Worm (Caenorhabditis elegans) whole organism, L4/young adult: ENCODE data around the gene C45H4.18.

ENCODE experiments used
- dao-5 ChIP-seq: sonication (generic microtip); optimal IDR thresholded peaks from 2 replicates; lab custom pipeline; 2016; ENCODE audit warnings: missing genotype, missing genetic modification characterization, moderate library complexity, missing compliant biosample characterization
- him-1 ChIP-seq: sonication (generic microtip); optimal IDR thresholded peaks from 2 replicates; lab custom pipeline; 2016; ENCODE audit warnings: missing genotype, missing genetic modification reagents, missing genetic modification characterization, missing compliant biosample characterization

DNA sequence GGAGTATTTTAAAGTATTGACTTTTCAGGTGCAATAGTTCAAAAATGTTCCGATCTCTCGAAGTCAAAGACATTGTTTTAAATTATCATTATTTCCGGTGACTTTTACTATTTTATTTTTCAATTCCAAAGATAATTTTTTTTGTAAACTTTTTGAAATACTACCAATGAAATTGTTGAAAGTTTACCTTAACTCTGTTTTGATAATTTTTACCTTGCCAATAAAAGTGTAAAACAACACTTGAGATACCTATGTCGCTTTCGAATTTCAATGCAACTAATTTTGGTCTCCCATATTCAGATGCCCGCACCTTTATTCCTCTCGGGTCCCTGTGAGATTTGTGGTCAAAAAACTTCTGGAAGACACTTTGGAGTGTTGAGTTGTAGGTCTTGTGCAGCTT, 49.8 kb downstream of the C45H4.18 start, which contains the start of gene nhr-103:
- TF ChIP-seq dao-5 (tag; lab: Kevin White, UChicago) (no peak), him-1 (no peak)
